Fruit fly (Drosophila melanogaster): Measurements from ENCODE around the gene Mzt1.

dm6 chr3L:2407271-2407670 lies 18.2 kb downstream of the Mzt1 start:
- TF ChIP-seq Sin3A (optimal IDR thresholded peaks at IDR 0.05) (no peak), psq (optimal IDR thresholded peaks at IDR 0.05) (no peak), Myc (optimal IDR thresholded peaks at IDR 0.05) (no peak), ttk (optimal IDR thresholded peaks at IDR 0.05) (no peak), h (optimal IDR thresholded peaks at IDR 0.05) (no peak), insv (optimal IDR thresholded peaks at IDR 0.05) (no peak)

Data from Kc167 (cell line).